Worm (Caenorhabditis elegans) whole organism, L4/young adult: ENCODE results near the gene F49C5.11.

Experiments
- W03F9.2 ChIP-seq: fragments of 150-350 bp; optimal IDR thresholded peaks from 2 replicates; lab custom pipeline; 2014; ENCODE audit warnings: missing biosample characterization, missing genetic modification characterization
- him-1 ChIP-seq: sonication (generic microtip); optimal IDR thresholded peaks from 2 replicates; lab custom pipeline; 2016; ENCODE audit warnings: missing genotype, missing genetic modification reagents, missing genetic modification characterization, missing compliant biosample characterization

DNA sequence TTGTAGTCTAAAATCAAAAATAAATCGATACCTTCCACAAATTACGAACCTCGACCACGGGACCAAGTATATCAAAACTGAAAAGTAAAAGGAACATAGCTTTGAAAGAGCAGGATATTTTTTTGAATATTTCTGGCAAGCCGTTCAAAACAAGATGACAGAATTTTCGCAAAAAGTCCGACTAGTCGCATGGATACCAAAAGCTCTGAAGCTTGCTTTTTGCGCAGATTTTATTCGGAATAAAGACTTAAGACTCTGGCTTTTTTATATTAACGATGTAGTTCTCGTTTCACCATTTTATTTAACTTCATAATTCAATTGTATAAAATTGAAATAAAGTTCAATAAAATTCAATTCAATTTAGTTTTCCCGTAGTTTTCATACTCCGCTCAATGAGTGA, 17.9 kb downstream of the F49C5.11 start, which contains the start of gene Y38E10A.2:
- TF ChIP-seq him-1 (tag; lab: Kevin White, UChicago) (no peak), W03F9.2 (tag; lab: Kevin White, UChicago) (no peak)
